Fruit fly (Drosophila melanogaster) whole organism, prepupa: ENCODE measurements around the gene scat.

Experiments used
- CG10631 ChIP-seq: fragments of 200-800 bp; sonication (Bioruptor generic); optimal IDR thresholded peaks from 2 replicates; lab custom pipeline; 2016; ENCODE audit warnings: missing biosample characterization, missing genetic modification characterization
- CG6808 ChIP-seq: fragments of 200-800 bp; sonication (Bioruptor generic); optimal IDR thresholded peaks from 3 replicates; lab custom pipeline; 2017; ENCODE audit warnings: missing biosample characterization, missing genetic modification characterization, mild to moderate bottlenecking, moderate library complexity, missing genetic modification reagents
- OdsH ChIP-seq: fragments of 200-800 bp; sonication (Bioruptor generic); optimal IDR thresholded peaks from 3 replicates; lab custom pipeline; 2016; ENCODE audit warnings: missing biosample characterization, missing genetic modification characterization

dm6 chr2L:9397888-9398287, 33.3 kb upstream of the scat start, which contains the start of gene CG4438:
- TF ChIP-seq OdsH (GFP tag; lab: Kevin White, UChicago) = no peak
- TF ChIP-seq CG6808 (GFP tag; lab: Kevin White, UChicago) = no peak
- no peak for TF ChIP-seq CG10631 (GFP tag; lab: Kevin White, UChicago)
